Worm (Caenorhabditis elegans): ENCODE measurements around the gene srab-9.

ce11 chrV:3104134-3104533 is 37.0 kb downstream of the srab-9 start, which contains the start of gene str-66:
- TF ChIP-seq lin-15B (tag; optimal IDR thresholded peaks at IDR 0.05) (no peak), nhr-47 (tag; optimal IDR thresholded peaks at IDR 0.05) (no peak), ama-1 (optimal IDR thresholded peaks at IDR 0.05) (no peak)

Data from whole organism, L1 larva.